Worm (Caenorhabditis elegans) whole organism, L3 larva: Measurements from ENCODE around the gene str-41.

ENCODE experiments used
- R02D3.7 ChIP-seq: fragments of 150-350 bp; optimal IDR thresholded peaks from 2 replicates; lab custom pipeline; 2014; ENCODE audit warnings: missing biosample characterization, missing genetic modification characterization
- ZK546.5 ChIP-seq: sonication (generic microtip); optimal IDR thresholded peaks from 2 replicates; lab custom pipeline; 2017; ENCODE audit warnings: missing biosample characterization, missing genetic modification characterization
- aly-2 ChIP-seq: fragments of 150-350 bp; optimal IDR thresholded peaks from 2 replicates; lab custom pipeline; 2014; ENCODE audit warnings: missing biosample characterization, missing genetic modification characterization
- ama-1 ChIP-seq: fragments of 150-350 bp; optimal IDR thresholded peaks from 2 replicates; lab custom pipeline; 2018
- ceh-16 ChIP-seq: sonication (generic microtip); optimal IDR thresholded peaks from 2 replicates; lab custom pipeline; 2017; ENCODE audit warnings: missing biosample characterization, missing genetic modification characterization
- ceh-28 ChIP-seq: fragments of 150-350 bp; optimal IDR thresholded peaks from 2 replicates; lab custom pipeline; 2014; ENCODE audit warnings: missing biosample characterization, missing genetic modification reagents, missing genetic modification characterization
- ceh-82 ChIP-seq: fragments of 150-350 bp; optimal IDR thresholded peaks from 2 replicates; lab custom pipeline; 2014; ENCODE audit warnings: missing biosample characterization, missing genetic modification characterization
- ceh-9 ChIP-seq: sonication (generic microtip); optimal IDR thresholded peaks from 2 replicates; lab custom pipeline; 2018; ENCODE audit warnings: missing biosample characterization, missing genetic modification characterization
- daf-12 ChIP-seq: fragments of 150-350 bp; optimal IDR thresholded peaks from 2 replicates; lab custom pipeline; 2014; ENCODE audit warnings: missing biosample characterization, missing genetic modification reagents, missing genetic modification characterization
- egl-27 ChIP-seq: sonication (generic microtip); optimal IDR thresholded peaks from 4 replicates; lab custom pipeline; 2017; ENCODE audit warnings: missing biosample characterization, missing genetic modification reagents, missing genetic modification characterization
- egl-5 ChIP-seq: fragments of 150-350 bp; optimal IDR thresholded peaks from 2 replicates; lab custom pipeline; 2017; ENCODE audit warnings: missing biosample characterization, missing genetic modification reagents, missing genetic modification characterization, inconsistent platforms
- elt-1 ChIP-seq: fragments of 150-350 bp; optimal IDR thresholded peaks from 2 replicates; lab custom pipeline; 2014; ENCODE audit warnings: missing biosample characterization, missing genetic modification characterization
- elt-2 ChIP-seq: sonication (generic microtip); optimal IDR thresholded peaks from 2 replicates; lab custom pipeline; 2016; ENCODE audit warnings: missing genetic modification reagents, mild to moderate bottlenecking, missing genetic modification characterization, missing compliant biosample characterization
- fkh-2 ChIP-seq: fragments of 150-350 bp; optimal IDR thresholded peaks from 2 replicates; lab custom pipeline; 2014; ENCODE audit warnings: missing biosample characterization, missing genetic modification reagents, missing genetic modification characterization
- fos-1 ChIP-seq: fragments of 150-350 bp; optimal IDR thresholded peaks from 2 replicates; lab custom pipeline; 2014; ENCODE audit warnings: missing biosample characterization, missing genetic modification characterization
- lin-15B ChIP-seq: fragments of 150-350 bp; optimal IDR thresholded peaks from 2 replicates; lab custom pipeline; 2014; ENCODE audit warnings: missing biosample characterization, missing genetic modification characterization
- lin-39 ChIP-seq: fragments of 150-350 bp; optimal IDR thresholded peaks from 2 replicates; lab custom pipeline; 2018; ENCODE audit warnings: missing biosample characterization, missing genetic modification reagents, missing genetic modification characterization
- lsy-12 ChIP-seq: sonication (generic microtip); optimal IDR thresholded peaks from 2 replicates; lab custom pipeline; 2016; ENCODE audit warnings: mild to moderate bottlenecking, missing genetic modification characterization, missing compliant biosample characterization
- mdl-1 ChIP-seq: fragments of 150-350 bp; optimal IDR thresholded peaks from 2 replicates; lab custom pipeline; 2014; ENCODE audit warnings: missing biosample characterization, missing genetic modification characterization
- nfya-1 ChIP-seq: sonication (generic microtip); optimal IDR thresholded peaks from 2 replicates; lab custom pipeline; 2017; ENCODE audit warnings: missing genetic modification characterization, mild to moderate bottlenecking, missing compliant biosample characterization, antibody characterized with exemption, moderate library complexity; ENCODE audit not compliant: insufficient read depth
- nhr-12 ChIP-seq: fragments of 150-350 bp; optimal IDR thresholded peaks from 2 replicates; lab custom pipeline; 2014; ENCODE audit warnings: missing biosample characterization, missing genetic modification characterization
- nhr-237 ChIP-seq: fragments of 150-350 bp; optimal IDR thresholded peaks from 2 replicates; lab custom pipeline; 2014; ENCODE audit warnings: missing biosample characterization, missing genetic modification characterization
- nhr-25 ChIP-seq: sonication (generic microtip); optimal IDR thresholded peaks from 2 replicates; lab custom pipeline; 2017; ENCODE audit warnings: missing biosample characterization, missing genetic modification characterization
- nhr-28 ChIP-seq: fragments of 150-350 bp; optimal IDR thresholded peaks from 2 replicates; lab custom pipeline; 2014; ENCODE audit warnings: missing biosample characterization, missing genetic modification characterization
- nhr-43 ChIP-seq: sonication (generic microtip); optimal IDR thresholded peaks from 2 replicates; lab custom pipeline; 2016; ENCODE audit warnings: mild to moderate bottlenecking, missing genetic modification characterization, missing compliant biosample characterization; ENCODE audit not compliant: poor library complexity, severe bottlenecking
- nhr-76 ChIP-seq: fragments of 150-350 bp; sonication (generic microtip); optimal IDR thresholded peaks from 5 replicates; lab custom pipeline; 2014; ENCODE audit warnings: missing biosample characterization, missing genetic modification characterization
- nhr-77 ChIP-seq: fragments of 150-350 bp; optimal IDR thresholded peaks from 2 replicates; lab custom pipeline; 2014; ENCODE audit warnings: missing biosample characterization, missing genetic modification characterization
- pha-4 ChIP-seq: fragments of 150-350 bp; optimal IDR thresholded peaks from 2 replicates; lab custom pipeline; 2014; ENCODE audit warnings: missing biosample characterization, missing genetic modification reagents, missing genetic modification characterization
- pqm-1 ChIP-seq: fragments of 150-350 bp; optimal IDR thresholded peaks from 2 replicates; lab custom pipeline; 2017; ENCODE audit warnings: missing biosample characterization, missing genetic modification characterization, inconsistent platforms
- sea-2 ChIP-seq: fragments of 150-350 bp; sonication (generic microtip); optimal IDR thresholded peaks from 4 replicates; lab custom pipeline; 2014; ENCODE audit warnings: missing biosample characterization, missing genetic modification reagents, missing genetic modification characterization
- skn-1 ChIP-seq: fragments of 150-350 bp; optimal IDR thresholded peaks from 2 replicates; lab custom pipeline; 2014; ENCODE audit warnings: missing biosample characterization, missing genetic modification characterization
- snpc-4 ChIP-seq: fragments of 150-350 bp; optimal IDR thresholded peaks from 2 replicates; lab custom pipeline; 2014; ENCODE audit warnings: missing biosample characterization, missing genetic modification characterization
- unc-39 ChIP-seq: sonication (generic microtip); optimal IDR thresholded peaks from 4 replicates; lab custom pipeline; 2017; ENCODE audit warnings: missing biosample characterization, missing genetic modification characterization
- unc-62 ChIP-seq: fragments of 150-350 bp; sonication (generic microtip); optimal IDR thresholded peaks from 4 replicates; lab custom pipeline; 2014; ENCODE audit warnings: missing biosample characterization, missing genetic modification reagents, missing genetic modification characterization
- ztf-11 ChIP-seq: fragments of 150-350 bp; optimal IDR thresholded peaks from 2 replicates; lab custom pipeline; 2014; ENCODE audit warnings: missing biosample characterization, missing genetic modification characterization

Gene str-41

DNA sequence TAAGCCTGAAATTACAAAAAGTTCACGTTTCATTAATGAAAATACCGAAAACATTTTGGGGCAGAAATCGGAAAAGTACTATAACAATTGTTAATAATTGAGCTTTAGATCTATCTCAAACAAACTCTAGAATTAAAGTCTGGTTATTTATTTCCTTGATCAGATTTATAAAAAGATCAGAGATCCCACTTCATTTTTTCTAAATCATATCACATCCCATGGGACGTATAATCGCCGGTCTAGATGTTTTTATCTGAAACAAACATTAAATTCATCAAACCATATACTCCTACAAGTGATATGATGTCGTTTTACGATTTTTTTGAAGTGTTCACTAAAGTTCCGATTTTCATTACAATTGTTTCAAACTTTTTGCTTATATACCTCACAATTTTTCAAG lies at the start of gene str-41:
Gene str-41 (plus strand): TSS at position 301 of the 400 bp plus-strand sequence.
- no peak for TF ChIP-seq mdl-1 (tag; lab: Kevin White, UChicago)
- no peak for TF ChIP-seq ceh-16 (tag; lab: Kevin White, UChicago)
- no peak for TF ChIP-seq skn-1 (tag; lab: Kevin White, UChicago)
- TF ChIP-seq pqm-1 (tag; lab: Kevin White, UChicago): no peak
- no peak for TF ChIP-seq unc-39 (tag; lab: Kevin White, UChicago)
- TF ChIP-seq lin-39 (tag; lab: Kevin White, UChicago): no peak
- no peak for TF ChIP-seq nhr-77
- no peak for TF ChIP-seq lin-15B (tag; lab: Kevin White, UChicago)
- TF ChIP-seq nfya-1 (tag; lab: Kevin White, UChicago): no peak

- TF ChIP-seq sea-2 (GFP tag; lab: Kevin White, UChicago) (no peak), pqm-1 (tag; lab: Kevin White, UChicago) (peak; percentile 79), ceh-82 (no peak), skn-1 (tag; lab: Kevin White, UChicago) (no peak), nhr-12 (tag; lab: Kevin White, UChicago) (no peak), nhr-43 (tag; lab: Kevin White, UChicago) (no peak), elt-2 (tag; lab: Kevin White, UChicago) (peak; percentile 86), snpc-4 (tag; lab: Kevin White, UChicago) (no peak), lsy-12 (no peak)
These were observed 47.7 kb upstream of the str-41 start, which contains the start of gene cyp-35A2 for ce11 chrV:7364059-7364458. TSS of gene cyp-35A2 (minus strand) at chrV:7364182.

DNA sequence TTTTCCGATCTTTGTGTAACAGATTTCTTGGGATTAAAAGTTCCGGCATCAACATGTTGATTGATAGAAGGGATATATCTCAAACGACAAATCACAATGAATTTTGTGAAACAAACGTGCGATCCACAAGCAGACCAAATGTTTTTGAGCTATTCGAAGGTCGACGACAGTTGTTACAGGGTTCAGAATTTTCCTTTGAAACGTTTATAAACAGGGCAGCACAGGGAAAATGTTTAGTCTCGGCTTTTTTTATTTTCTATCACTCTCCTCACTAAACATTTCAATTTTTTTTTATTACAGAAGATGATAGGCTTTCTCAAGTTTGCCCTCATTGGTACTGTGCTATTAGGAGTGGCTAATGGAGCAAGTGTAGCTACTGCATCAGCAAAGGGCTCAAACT lies 46.8 kb upstream of the str-41 start, which contains the start of gene exc-13:
Gene exc-13 (plus strand): TSS at position 301 of the 400 bp plus-strand sequence.
- TF ChIP-seq fos-1 (tag; lab: Kevin White, UChicago) (no peak), lin-39 (tag; lab: Kevin White, UChicago) (peak; percentile 2), lsy-12 (no peak)
- TF ChIP-seq, all 47 proteins: peak for 1

DNA sequence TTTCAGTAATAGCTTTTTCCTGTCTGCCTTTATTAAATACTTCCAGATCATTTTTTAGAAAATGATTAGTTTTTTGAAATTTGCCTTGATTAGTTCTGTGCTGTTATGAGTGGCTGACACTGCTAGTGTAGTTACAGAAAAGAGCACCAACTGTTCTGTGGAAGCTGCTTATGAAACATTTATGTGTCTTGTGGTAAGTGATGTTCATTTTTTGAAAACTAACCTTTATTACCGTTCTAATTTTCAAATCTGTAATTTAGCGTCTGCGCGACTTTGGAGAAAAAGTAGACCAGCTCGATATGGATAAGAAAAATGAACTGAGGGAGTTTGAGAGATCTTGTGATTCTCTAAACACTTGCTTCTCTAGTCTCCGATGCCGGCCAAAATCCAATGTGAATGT lies 42.2 kb upstream of the str-41 start, which contains the start of gene srj-14:
Gene srj-14 (plus strand): TSS at position 131 of the 400 bp plus-strand sequence.
- TF ChIP-seq ama-1 (lab: Kevin White, UChicago) (no peak), nhr-28 (no peak), R02D3.7 (tag; lab: Kevin White, UChicago) (no peak), aly-2 (no peak), nhr-237 (tag; lab: Kevin White, UChicago) (no peak), unc-39 (tag; lab: Kevin White, UChicago) (no peak), ceh-28 (tag; lab: Kevin White, UChicago) (no peak), ZK546.5 (tag; lab: Kevin White, UChicago) (no peak), nhr-76 (tag; lab: Kevin White, UChicago) (no peak), fos-1 (tag; lab: Kevin White, UChicago) (no peak), ceh-16 (tag; lab: Kevin White, UChicago) (no peak), skn-1 (tag; lab: Kevin White, UChicago) (no peak), mdl-1 (tag; lab: Kevin White, UChicago) (no peak), daf-12 (no peak), unc-62 (no peak), lin-39 (tag; lab: Kevin White, UChicago) (no peak), nhr-25 (tag; lab: Kevin White, UChicago) (no peak), fkh-2 (tag; lab: Kevin White, UChicago) (no peak)

DNA sequence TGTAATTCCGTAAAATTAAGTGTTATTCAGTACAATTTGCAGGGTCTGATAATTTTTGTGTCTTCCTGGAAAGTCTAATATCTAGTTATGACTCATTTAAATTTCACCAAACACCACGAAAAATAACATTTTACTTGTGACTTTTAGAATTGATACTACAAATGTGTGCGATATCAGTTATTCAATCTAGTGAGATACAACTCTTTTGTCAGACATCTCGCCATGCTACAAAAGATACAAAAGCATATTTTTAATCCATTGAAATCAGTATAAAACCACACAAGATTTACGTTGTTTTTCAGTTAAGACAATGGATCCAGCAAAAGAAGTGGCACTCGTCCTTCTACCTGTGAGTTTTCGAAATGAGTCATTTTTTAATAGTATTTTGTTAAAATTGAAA lies 37.7 kb upstream of the str-41 start, which contains the start of gene srx-56:
Gene srx-56 (plus strand): TSS at position 301 of the 400 bp plus-strand sequence.
- TF ChIP-seq lin-39 (tag; lab: Kevin White, UChicago) (no peak), ceh-16 (tag; lab: Kevin White, UChicago) (no peak), snpc-4 (tag; lab: Kevin White, UChicago) (no peak), fkh-2 (tag; lab: Kevin White, UChicago) (no peak), egl-27 (tag; lab: Kevin White, UChicago) (no peak), ceh-9 (tag; lab: Kevin White, UChicago) (no peak), ama-1 (lab: Kevin White, UChicago) (no peak), pha-4 (tag; lab: Kevin White, UChicago) (no peak), lsy-12 (no peak), elt-1 (tag; lab: Kevin White, UChicago) (no peak), ztf-11 (no peak), elt-2 (tag; lab: Kevin White, UChicago) (no peak), unc-62 (no peak), sea-2 (GFP tag; lab: Kevin White, UChicago) (no peak), egl-5 (no peak)
